Worm (Caenorhabditis elegans) whole organism, L4 larva: Measurements from ENCODE around the gene smf-3.

Experiments
- D1046.2 ChIP-seq: fragments of 200-800 bp; sonication (Bioruptor generic); IDR thresholded peaks from 2 replicates; pipeline ENCODE4 v1.3.6; 2022; ENCODE audit warnings: missing genetic modification characterization, missing compliant biosample characterization
- F26F4.8 ChIP-seq: fragments of 200-800 bp; sonication (Bioruptor generic); conservative IDR thresholded peaks from 2 replicates; pipeline ENCODE4 v1.3.6; 2022; ENCODE audit warnings: missing genetic modification characterization, missing compliant biosample characterization
- F44E2.7 ChIP-seq: fragments of 200-800 bp; sonication (Bioruptor generic); IDR thresholded peaks from 2 replicates; pipeline ENCODE4 v2.1.2; 2022; ENCODE audit warnings: missing genetic modification characterization, missing compliant biosample characterization
- R02D3.7 ChIP-seq: fragments of 150-350 bp; sonication (generic microtip); optimal IDR thresholded peaks from 3 replicates; lab custom pipeline; 2014; ENCODE audit warnings: missing biosample characterization, missing genetic modification characterization
- T26A8.4 ChIP-seq: fragments of 200-800 bp; sonication (Bioruptor generic); IDR thresholded peaks from 2 replicates; pipeline ENCODE4 v1.3.6; 2022; ENCODE audit warnings: missing genetic modification characterization, missing compliant biosample characterization
- Y105C5A.15 ChIP-seq: fragments of 200-800 bp; sonication (Bioruptor generic); IDR thresholded peaks from 2 replicates; pipeline ENCODE4 v1.3.6; 2022; ENCODE audit warnings: missing genetic modification characterization, missing compliant biosample characterization
- Y48G9A.11 ChIP-seq: fragments of 200-800 bp; sonication (Bioruptor generic); IDR thresholded peaks from 2 replicates; pipeline ENCODE4 v1.3.6; 2022; ENCODE audit warnings: missing genetic modification reagents, missing genetic modification characterization, missing compliant biosample characterization
- Y5F2A.4 ChIP-seq: fragments of 200-800 bp; sonication (Bioruptor generic); optimal IDR thresholded peaks from 2 replicates; lab custom pipeline; 2018; ENCODE audit warnings: mild to moderate bottlenecking, missing genetic modification characterization, missing compliant biosample characterization
- ZK337.2 ChIP-seq: fragments of 200-800 bp; sonication (Bioruptor generic); IDR thresholded peaks from 2 replicates; pipeline ENCODE4 v1.3.6; 2022; ENCODE audit warnings: missing genetic modification reagents, missing genetic modification characterization, missing compliant biosample characterization
- aha-1 ChIP-seq: fragments of 150-350 bp; peaks from one replicate; lab custom pipeline; 2014; ENCODE audit warnings: missing biosample characterization, missing genetic modification characterization
- arid-1 ChIP-seq: fragments of 200-800 bp; sonication (Bioruptor generic); conservative IDR thresholded peaks from 2 replicates; pipeline ENCODE4 v1.3.6; 2022; ENCODE audit warnings: missing genetic modification reagents, missing genetic modification characterization, missing compliant biosample characterization
- ceh-20 ChIP-seq: fragments of 200-800 bp; sonication (Bioruptor generic); IDR thresholded peaks from 2 replicates; pipeline ENCODE4 v1.3.6; 2022; ENCODE audit warnings: missing genetic modification reagents, missing genetic modification characterization, missing compliant biosample characterization
- ceh-82 ChIP-seq: sonication (generic microtip); optimal IDR thresholded peaks from 2 replicates; lab custom pipeline; 2017; ENCODE audit warnings: missing biosample characterization, missing genetic modification characterization
- ces-1 ChIP-seq: fragments of 150-350 bp; sonication (generic microtip); optimal IDR thresholded peaks from 4 replicates; lab custom pipeline; 2014; ENCODE audit warnings: missing biosample characterization, missing genetic modification reagents, missing genetic modification characterization
- daf-12 ChIP-seq: fragments of 150-350 bp; optimal IDR thresholded peaks from 2 replicates; lab custom pipeline; 2014; ENCODE audit warnings: missing biosample characterization, missing genetic modification reagents, missing genetic modification characterization
- daf-16 ChIP-seq, 3 experiments: sonication (generic microtip); optimal IDR thresholded peaks; 2 replicates each; lab custom pipeline; 2016 to 2017; ENCODE audit warnings: missing genetic modification characterization in 3 of 3, missing genetic modification reagents in 3 of 3, mild to moderate bottlenecking in 2 of 3, missing compliant biosample characterization in 2 of 3, missing biosample characterization in 1 of 3, moderate library complexity in 1 of 3
- daf-19 ChIP-seq: fragments of 200-800 bp; sonication (Bioruptor generic); conservative IDR thresholded peaks from 2 replicates; pipeline ENCODE4 v1.3.6; 2022; ENCODE audit warnings: missing genetic modification characterization, missing compliant biosample characterization
- daf-8 ChIP-seq: fragments of 200-800 bp; sonication (Bioruptor generic); IDR thresholded peaks from 2 replicates; pipeline ENCODE4 v1.3.6; 2022; ENCODE audit warnings: missing genetic modification characterization, missing compliant biosample characterization
- dmd-8 ChIP-seq: fragments of 200-800 bp; sonication (Bioruptor generic); IDR thresholded peaks from 2 replicates; pipeline ENCODE4 v1.3.6; 2022; ENCODE audit warnings: missing genetic modification characterization, missing compliant biosample characterization
- dve-1 ChIP-seq: sonication (generic microtip); optimal IDR thresholded peaks from 2 replicates; lab custom pipeline; 2017; ENCODE audit warnings: antibody characterized with exemption, mild to moderate bottlenecking, missing genetic modification characterization, missing compliant biosample characterization; ENCODE audit not compliant: insufficient read depth
- fkh-10 ChIP-seq: fragments of 150-350 bp; optimal IDR thresholded peaks from 2 replicates; lab custom pipeline; 2014; ENCODE audit warnings: missing biosample characterization, missing genetic modification reagents, missing genetic modification characterization
- gei-8 ChIP-seq: fragments of 200-800 bp; sonication (Bioruptor generic); optimal IDR thresholded peaks from 2 replicates; lab custom pipeline; 2018; ENCODE audit warnings: mild to moderate bottlenecking, missing genetic modification characterization, missing compliant biosample characterization
- hmg-1.1 ChIP-seq: fragments of 200-800 bp; sonication (Bioruptor generic); IDR thresholded peaks from 2 replicates; pipeline ENCODE4 v1.3.6; 2022; ENCODE audit warnings: missing genetic modification reagents, missing genetic modification characterization, missing compliant biosample characterization
- lim-7 ChIP-seq: fragments of 200-800 bp; sonication (Bioruptor generic); IDR thresholded peaks from 2 replicates; pipeline ENCODE4 v1.3.6; 2022; ENCODE audit warnings: missing genetic modification characterization, missing compliant biosample characterization
- lin-1 ChIP-seq: fragments of 200-800 bp; sonication (Bioruptor generic); IDR thresholded peaks from 2 replicates; pipeline ENCODE4 v1.3.6; 2022; ENCODE audit warnings: missing genetic modification reagents, missing genetic modification characterization, missing compliant biosample characterization
- lin-38 ChIP-seq: fragments of 200-800 bp; sonication (Bioruptor generic); IDR thresholded peaks from 2 replicates; pipeline ENCODE4 v1.3.6; 2022; ENCODE audit warnings: missing genetic modification reagents, missing genetic modification characterization, missing compliant biosample characterization
- madf-5 ChIP-seq, 2 experiments: fragments of 200-800 bp; sonication (Bioruptor generic); IDR thresholded peaks; 2 replicates each; pipeline ENCODE4 v1.3.6; 2022; ENCODE audit warnings: missing compliant biosample characterization in 2 of 2, missing genetic modification characterization in 2 of 2
- mxl-2 ChIP-seq: fragments of 200-800 bp; sonication (Bioruptor generic); conservative IDR thresholded peaks from 2 replicates; pipeline ENCODE4 v1.3.6; 2022; ENCODE audit warnings: missing genetic modification reagents, missing genetic modification characterization, missing compliant biosample characterization
- nhr-102 ChIP-seq: sonication (generic microtip); optimal IDR thresholded peaks from 2 replicates; lab custom pipeline; 2016; ENCODE audit warnings: mild to moderate bottlenecking, missing genetic modification characterization, moderate library complexity, missing compliant biosample characterization
- nhr-11 ChIP-seq: fragments of 150-350 bp; optimal IDR thresholded peaks from 2 replicates; lab custom pipeline; 2014; ENCODE audit warnings: missing biosample characterization, missing genetic modification characterization
- nhr-237 ChIP-seq: sonication (generic microtip); optimal IDR thresholded peaks from 2 replicates; lab custom pipeline; 2017; ENCODE audit warnings: missing biosample characterization, missing genetic modification characterization
- nhr-25 ChIP-seq: sonication (generic microtip); optimal IDR thresholded peaks from 2 replicates; lab custom pipeline; 2017; ENCODE audit warnings: missing genetic modification characterization, mild to moderate bottlenecking, missing compliant biosample characterization, antibody characterized with exemption, moderate library complexity, borderline replicate concordance; ENCODE audit not compliant: insufficient read depth
- nhr-28 ChIP-seq: fragments of 150-350 bp; optimal IDR thresholded peaks from 2 replicates; lab custom pipeline; 2014; ENCODE audit warnings: missing biosample characterization, missing genetic modification characterization
- nhr-42 ChIP-seq: fragments of 200-800 bp; sonication (Bioruptor generic); IDR thresholded peaks from 2 replicates; pipeline ENCODE4 v1.3.6; 2022; ENCODE audit warnings: missing genetic modification characterization, missing compliant biosample characterization
- nhr-76 ChIP-seq: fragments of 150-350 bp; optimal IDR thresholded peaks from 2 replicates; lab custom pipeline; 2014; ENCODE audit warnings: missing biosample characterization, missing genetic modification characterization
- pha-4 ChIP-seq, 2 experiments: fragments of 150-350 bp in 1 of 2; fragments of 200-800 bp in 1 of 2; sonication (Bioruptor generic) in 1 of 2; IDR thresholded peaks in 1 of 2; optimal IDR thresholded peaks in 1 of 2; 2 replicates each; pipeline versions ENCODE4 v1.3.6 to Lab custom; 2014 to 2022; ENCODE audit warnings: missing genetic modification characterization in 2 of 2, missing genetic modification reagents in 2 of 2, missing biosample characterization in 1 of 2, missing compliant biosample characterization in 1 of 2
- php-3 ChIP-seq: fragments of 200-800 bp; sonication (Bioruptor generic); IDR thresholded peaks from 2 replicates; pipeline ENCODE4 v1.3.6; 2022; ENCODE audit warnings: missing genetic modification reagents, missing genetic modification characterization, missing compliant biosample characterization
- snpc-1.2 ChIP-seq: fragments of 200-800 bp; sonication (Bioruptor generic); IDR thresholded peaks from 2 replicates; pipeline ENCODE4 v1.3.6; 2022; ENCODE audit warnings: missing genetic modification reagents, missing genetic modification characterization, missing compliant biosample characterization
- spr-3 ChIP-seq: fragments of 200-800 bp; sonication (Bioruptor generic); optimal IDR thresholded peaks from 2 replicates; lab custom pipeline; 2018; ENCODE audit warnings: mild to moderate bottlenecking, missing genetic modification characterization, missing compliant biosample characterization
- tag-97 ChIP-seq: fragments of 200-800 bp; sonication (Bioruptor generic); IDR thresholded peaks from 2 replicates; pipeline ENCODE4 v1.3.6; 2022; ENCODE audit warnings: missing genetic modification characterization, missing compliant biosample characterization
- tra-1 ChIP-seq: fragments of 200-800 bp; sonication (Bioruptor generic); IDR thresholded peaks from 2 replicates; pipeline ENCODE4 v1.3.6; 2022; ENCODE audit warnings: missing genetic modification reagents, missing genetic modification characterization, missing compliant biosample characterization
- unc-130 ChIP-seq: sonication (generic microtip); optimal IDR thresholded peaks from 2 replicates; lab custom pipeline; 2016; ENCODE audit warnings: missing genetic modification reagents, missing genetic modification characterization, missing compliant biosample characterization
- vab-7 ChIP-seq: fragments of 200-800 bp; sonication (Bioruptor generic); IDR thresholded peaks from 2 replicates; pipeline ENCODE4 v1.3.6; 2022; ENCODE audit warnings: missing genetic modification reagents, missing genetic modification characterization, missing compliant biosample characterization
- zag-1 ChIP-seq: fragments of 150-350 bp; optimal IDR thresholded peaks from 2 replicates; lab custom pipeline; 2014; ENCODE audit warnings: missing biosample characterization, missing genetic modification characterization
- zfp-2 ChIP-seq: sonication (generic microtip); optimal IDR thresholded peaks from 2 replicates; lab custom pipeline; 2016; ENCODE audit warnings: mild to moderate bottlenecking, missing genetic modification characterization, missing compliant biosample characterization

Gene smf-3

DNA sequence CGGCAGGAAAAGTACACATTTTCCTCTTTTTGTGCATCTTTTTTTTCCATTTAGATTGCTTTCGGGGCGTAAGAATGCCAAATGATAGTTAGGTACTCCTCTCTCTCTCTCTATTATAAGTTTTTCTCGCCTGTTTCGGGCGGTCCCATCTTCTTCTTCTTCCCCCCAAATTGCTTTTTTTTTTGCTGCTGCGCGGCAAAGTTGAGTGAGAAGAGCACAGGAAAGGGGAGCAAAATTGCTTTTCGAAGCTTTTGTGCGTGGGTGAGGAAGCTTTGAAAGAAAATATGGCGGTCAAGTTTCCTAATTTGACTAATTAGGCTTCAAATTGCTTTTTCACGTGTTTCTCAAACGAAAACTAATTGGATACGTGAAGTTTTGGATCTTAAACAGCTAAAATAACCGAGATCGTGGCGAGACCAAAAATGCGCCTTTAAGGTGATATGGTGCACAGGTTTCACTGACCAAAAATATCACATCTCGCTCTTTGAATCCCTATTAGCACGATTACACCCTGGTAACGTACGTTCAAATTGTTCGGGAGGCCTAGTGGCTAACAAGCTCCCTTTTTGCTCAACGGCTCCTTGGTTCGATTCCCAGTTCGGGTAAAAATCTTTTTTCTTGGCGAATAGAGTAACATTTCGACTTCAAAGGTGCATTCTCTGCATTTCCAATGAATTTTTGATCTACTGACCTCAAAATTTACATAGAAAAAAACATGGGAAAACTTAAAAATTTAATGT lies 37.9 kb downstream of the smf-3 start (continued):
- peak; percentile 26 for TF ChIP-seq fkh-10 (GFP tag; lab: Kevin White, UChicago)
- TF ChIP-seq dmd-8 (GFP tag; lab: Robert Waterston, UW) = no peak
- no peak for TF ChIP-seq gei-8 (GFP tag; lab: Kevin White, UChicago)
- TF ChIP-seq aha-1 (tag; lab: Kevin White, UChicago) = peak; percentile 37
- TF ChIP-seq lin-38 (GFP tag; lab: Robert Waterston, UW) = peak; percentile 39
- no peak for TF ChIP-seq daf-19 (GFP tag; lab: Robert Waterston, UW)
- no peak for TF ChIP-seq spr-3
- TF ChIP-seq, all 104 proteins: peak for 10

ce11 chrIV:2657307-2657706 lies 38.6 kb downstream of the smf-3 start:
- peak; percentile 13 for TF ChIP-seq nhr-102
- TF ChIP-seq zfp-2 (tag; lab: Kevin White, UChicago) = peak; percentile 11
- no peak for TF ChIP-seq zag-1 (tag; lab: Kevin White, UChicago)
- TF ChIP-seq spr-3 = peak; percentile 14
- no peak for TF ChIP-seq R02D3.7 (tag; lab: Kevin White, UChicago)
- TF ChIP-seq php-3 = 0 out of 2 replicates have a peak, but pooled peaks have one; percentile 36
- peak; percentile 53; the same call in 1 of the 2 replicates for TF ChIP-seq ceh-20 (GFP tag; lab: Robert Waterston, UW)
- peak; percentile 27 for TF ChIP-seq Y5F2A.4 (GFP tag; lab: Kevin White, UChicago)
- TF ChIP-seq vab-7 (GFP tag; lab: Robert Waterston, UW) = peak; percentile 92
- 0 out of 2 replicates have a peak, but pooled peaks have one; percentile 12 for TF ChIP-seq T26A8.4
- TF ChIP-seq daf-16 (GFP tag; optimal IDR thresholded peaks at IDR 0.05; lab: Kevin White, UChicago) = peak in 1 of 2 experiments; percentile 62
- peak; percentile 8 for TF ChIP-seq daf-16 (tag; optimal IDR thresholded peaks at IDR 0.05; lab: Kevin White, UChicago)
- 0 out of 2 replicates have a peak, but pooled peaks have one; percentile 16 for TF ChIP-seq mxl-2 (GFP tag; lab: Robert Waterston, UW)
- peak; percentile 72 for TF ChIP-seq snpc-1.2 (GFP tag; lab: Robert Waterston, UW)
- peak; percentile 31 for TF ChIP-seq unc-130
- peak; percentile 44; the same call in 1 of the 2 replicates for TF ChIP-seq hmg-1.1
- TF ChIP-seq ZK337.2 (GFP tag; lab: Robert Waterston, UW) = no peak
- TF ChIP-seq nhr-237 (tag; lab: Kevin White, UChicago) = no peak
- peak; percentile 80 for TF ChIP-seq daf-19 (GFP tag; lab: Robert Waterston, UW)
- TF ChIP-seq ceh-82 (tag; lab: Kevin White, UChicago) = no peak
- peak; percentile 82 for TF ChIP-seq Y48G9A.11 (GFP tag; lab: Robert Waterston, UW)
- peak; percentile 65; the same call in 1 of the 2 replicates for TF ChIP-seq arid-1 (GFP tag; lab: Robert Waterston, UW)
- peak; percentile 58; the same call in 1 of the 2 replicates for TF ChIP-seq D1046.2
- 0 out of 2 replicates have a peak, but pooled peaks have one; percentile 76 for TF ChIP-seq Y105C5A.15
- peak; percentile 96 for TF ChIP-seq aha-1 (tag; lab: Kevin White, UChicago)
- peak; percentile 33; the same call in 1 of the 2 replicates for TF ChIP-seq tra-1 (GFP tag; lab: Robert Waterston, UW)
- 0 out of 2 replicates have a peak, but pooled peaks have one; percentile 47 for TF ChIP-seq daf-8
- peak in 1 of 2 experiments; percentile 64; a peak in 1 of 4 replicates for TF ChIP-seq madf-5 (GFP tag; IDR thresholded peaks at IDR 0.05; lab: Robert Waterston, UW)
- TF ChIP-seq ces-1 (GFP tag; lab: Kevin White, UChicago) = no peak
- no peak for TF ChIP-seq daf-12 (tag; lab: Kevin White, UChicago)
- TF ChIP-seq F26F4.8 (GFP tag; lab: Robert Waterston, UW) = peak; percentile 83
- no peak for TF ChIP-seq nhr-11
- TF ChIP-seq pha-4 (GFP tag; IDR thresholded peaks at IDR 0.05; lab: Robert Waterston, UW) = peak; percentile 78; the same call in 1 of the 2 replicates
- no peak for TF ChIP-seq pha-4 (tag; optimal IDR thresholded peaks at IDR 0.05; lab: Kevin White, UChicago)
- no peak for TF ChIP-seq nhr-28 (tag; lab: Kevin White, UChicago)
- no peak for TF ChIP-seq tag-97
- TF ChIP-seq nhr-76 (tag; lab: Kevin White, UChicago) = no peak
- 0 out of 2 replicates have a peak, but pooled peaks have one; percentile 36 for TF ChIP-seq nhr-42
- peak; percentile 90; the same call in 1 of the 2 replicates for TF ChIP-seq F44E2.7 (GFP tag; lab: Robert Waterston, UW)
- TF ChIP-seq lin-1 = peak; percentile 46; the same call in 1 of the 2 replicates
- TF ChIP-seq lim-7 (GFP tag; lab: Robert Waterston, UW) = peak; percentile 94
- TF ChIP-seq dve-1 = no peak
- no peak for TF ChIP-seq nhr-25 (tag; lab: Kevin White, UChicago)
- TF ChIP-seq gei-8 (GFP tag; lab: Kevin White, UChicago) = peak; percentile 27
